Fruit fly (Drosophila melanogaster) whole organism, adult: ENCODE data around the gene CG15767.

Source experiments
- CG11617 ChIP-seq: fragments of 200-800 bp; sonication (Bioruptor generic); optimal IDR thresholded peaks from 2 replicates; lab custom pipeline; 2017; ENCODE audit warnings: mild to moderate bottlenecking, missing biosample characterization, missing genetic modification reagents, missing genetic modification characterization
- CG12768 ChIP-seq: fragments of 200-800 bp; sonication (Bioruptor generic); optimal IDR thresholded peaks from 2 replicates; lab custom pipeline; 2017; ENCODE audit warnings: missing biosample characterization, missing genetic modification characterization, mild to moderate bottlenecking, moderate library complexity, missing genetic modification reagents
- CG14711 ChIP-seq: fragments of 200-800 bp; sonication (Bioruptor generic); optimal IDR thresholded peaks from 2 replicates; lab custom pipeline; 2018; ENCODE audit warnings: missing biosample characterization, mild to moderate bottlenecking, missing genetic modification characterization, moderate library complexity
- CG1620 ChIP-seq: fragments of 200-800 bp; sonication (Bioruptor generic); optimal IDR thresholded peaks from 2 replicates; lab custom pipeline; 2016; ENCODE audit warnings: missing biosample characterization, missing genetic modification characterization
- CG33017 ChIP-seq: fragments of 200-800 bp; sonication (Bioruptor generic); optimal IDR thresholded peaks from 2 replicates; lab custom pipeline; 2018; ENCODE audit warnings: missing biosample characterization, mild to moderate bottlenecking, missing genetic modification characterization, moderate library complexity
- CG5204 ChIP-seq: fragments of 200-800 bp; sonication (Bioruptor generic); optimal IDR thresholded peaks from 2 replicates; lab custom pipeline; 2016; ENCODE audit warnings: missing biosample characterization, missing genetic modification characterization
- CG7045 ChIP-seq: fragments of 200-800 bp; sonication (Bioruptor generic); optimal IDR thresholded peaks from 2 replicates; lab custom pipeline; 2017; ENCODE audit warnings: missing biosample characterization, mild to moderate bottlenecking, missing genetic modification characterization
- CG7101 ChIP-seq: fragments of 200-800 bp; sonication (Bioruptor generic); optimal IDR thresholded peaks from 2 replicates; lab custom pipeline; 2018; ENCODE audit warnings: missing biosample characterization, mild to moderate bottlenecking, missing genetic modification characterization, moderate library complexity
- Clk ChIP-seq: fragments of 200-800 bp; sonication (Bioruptor generic); optimal IDR thresholded peaks from 2 replicates; lab custom pipeline; 2017; ENCODE audit warnings: missing biosample characterization, missing genetic modification characterization
- Crg-1 ChIP-seq: fragments of 200-800 bp; sonication (Bioruptor generic); optimal IDR thresholded peaks from 2 replicates; lab custom pipeline; 2016; ENCODE audit warnings: missing biosample characterization, missing genetic modification characterization
- Hr96 ChIP-seq: fragments of 200-800 bp; sonication (Bioruptor generic); optimal IDR thresholded peaks from 2 replicates; lab custom pipeline; 2016; ENCODE audit warnings: missing biosample characterization, missing genetic modification characterization
- Mnt ChIP-seq: fragments of 200-800 bp; sonication (Bioruptor generic); optimal IDR thresholded peaks from 2 replicates; lab custom pipeline; 2016; ENCODE audit warnings: missing biosample characterization, mild to moderate bottlenecking, missing genetic modification characterization
- bab1 ChIP-seq: fragments of 200-800 bp; sonication (Bioruptor generic); optimal IDR thresholded peaks from 3 replicates; lab custom pipeline; 2019; ENCODE audit warnings: missing biosample characterization, mild to moderate bottlenecking, missing genetic modification characterization, moderate library complexity
- cic ChIP-seq: fragments of 200-800 bp; sonication (Bioruptor generic); optimal IDR thresholded peaks from 2 replicates; lab custom pipeline; 2017; ENCODE audit warnings: missing biosample characterization, mild to moderate bottlenecking, missing genetic modification characterization, moderate library complexity
- cnc ChIP-seq, 2 experiments: fragments of >200 bp; optimal IDR thresholded peaks; 2 replicates each; lab custom pipeline; 2017
- kay ChIP-seq: fragments of 200-800 bp; sonication (Bioruptor generic); peaks from one replicate; lab custom pipeline; 2016; ENCODE audit warnings: missing biosample characterization, missing genetic modification characterization, borderline replicate concordance
- ovo ChIP-seq: fragments of 200-800 bp; sonication (Bioruptor generic); optimal IDR thresholded peaks from 2 replicates; lab custom pipeline; 2016; ENCODE audit warnings: missing biosample characterization, missing genetic modification characterization
- pad ChIP-seq: fragments of 200-800 bp; sonication (Bioruptor generic); optimal IDR thresholded peaks from 3 replicates; lab custom pipeline; 2017; ENCODE audit warnings: missing biosample characterization, missing genetic modification characterization, mild to moderate bottlenecking, moderate library complexity, missing genetic modification reagents
- tj ChIP-seq: fragments of 200-800 bp; sonication (Bioruptor generic); optimal IDR thresholded peaks from 3 replicates; lab custom pipeline; 2017; ENCODE audit warnings: missing biosample characterization, mild to moderate bottlenecking, missing genetic modification characterization, moderate library complexity
- toe ChIP-seq: fragments of 200-800 bp; sonication (Bioruptor generic); optimal IDR thresholded peaks from 2 replicates; lab custom pipeline; 2016; ENCODE audit warnings: missing biosample characterization, missing genetic modification characterization

The CG15767 gene

DNA sequence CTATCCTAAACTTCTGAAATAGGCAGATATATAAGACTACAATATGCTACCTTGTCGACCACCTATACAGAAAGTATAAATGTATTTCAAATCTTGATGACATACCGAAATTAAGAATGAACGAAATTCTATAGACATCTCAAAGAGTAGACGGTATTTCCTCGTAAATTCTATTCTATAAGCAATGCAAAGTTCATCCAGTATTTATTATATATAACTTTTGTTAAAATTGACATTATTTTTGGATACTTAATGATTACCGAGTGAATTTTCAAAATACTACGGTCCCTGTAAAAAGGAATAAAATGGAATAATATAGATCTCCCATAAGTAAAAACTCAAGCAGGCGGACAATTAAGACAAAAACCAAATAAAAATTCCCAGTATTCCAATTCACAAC is at the start of gene CG15767:
TSS of gene CG15767 (plus strand) at position 301 of the 400 bp plus-strand sequence.
- TF ChIP-seq CG12768 (GFP tag; lab: Kevin White, UChicago), result no peak
- TF ChIP-seq bab1, result no peak
- no peak for TF ChIP-seq pad
- no peak for TF ChIP-seq CG33017 (tag; lab: Kevin White, UChicago)
- no peak for TF ChIP-seq cic (GFP tag; lab: Kevin White, UChicago)
- TF ChIP-seq CG7045 (GFP tag; lab: Kevin White, UChicago), result no peak
- TF ChIP-seq CG11617 (GFP tag; lab: Kevin White, UChicago), result no peak
- no peak for TF ChIP-seq Clk
- TF ChIP-seq Mnt (GFP tag; lab: Kevin White, UChicago), result no peak
- TF ChIP-seq ovo (GFP tag; lab: Kevin White, UChicago), result no peak
- no peak for TF ChIP-seq tj (GFP tag; lab: Kevin White, UChicago)
- no peak for TF ChIP-seq CG5204

DNA sequence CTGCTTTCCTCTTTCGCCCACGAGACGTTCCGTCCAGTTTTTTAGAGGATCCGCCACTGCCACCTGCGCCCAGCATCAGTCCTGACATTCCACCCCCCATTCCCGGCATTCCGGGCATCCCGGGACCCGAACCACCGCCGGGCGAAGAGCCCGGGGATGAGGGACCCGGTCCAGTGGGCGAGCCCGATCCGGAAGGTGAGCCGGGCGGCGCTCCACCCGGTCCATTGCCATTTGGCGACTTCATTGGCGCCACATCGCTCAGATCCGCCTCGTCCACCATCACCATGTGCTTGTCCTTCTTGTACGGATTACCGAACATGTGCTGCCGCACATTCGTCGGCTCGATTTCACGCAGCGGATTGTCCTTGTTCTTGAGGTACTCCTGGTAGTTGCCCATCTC is 47.7 kb upstream of the CG15767 start:
- no peak for TF ChIP-seq CG14711 (tag; lab: Kevin White, UChicago)
- TF ChIP-seq CG7101 (tag; lab: Kevin White, UChicago), result no peak
- TF ChIP-seq cnc (optimal IDR thresholded peaks at IDR 0.05; lab: Kevin White, UChicago), result no peak
- TF ChIP-seq CG33017 (tag; lab: Kevin White, UChicago), result no peak
- TF ChIP-seq kay, result no peak
- no peak for TF ChIP-seq toe
- no peak for TF ChIP-seq CG7045 (GFP tag; lab: Kevin White, UChicago)
- TF ChIP-seq CG11617 (GFP tag; lab: Kevin White, UChicago), result no peak
- no peak for TF ChIP-seq CG1620 (GFP tag; lab: Kevin White, UChicago)
- TF ChIP-seq cic (GFP tag; lab: Kevin White, UChicago), result no peak
- TF ChIP-seq CG12768 (GFP tag; lab: Kevin White, UChicago), result no peak
- TF ChIP-seq Hr96 (GFP tag; lab: Kevin White, UChicago), result no peak
- TF ChIP-seq pad, result no peak
- TF ChIP-seq Mnt (GFP tag; lab: Kevin White, UChicago), result no peak
- TF ChIP-seq ovo (GFP tag; lab: Kevin White, UChicago), result no peak
- TF ChIP-seq Clk, result no peak
- TF ChIP-seq Crg-1, result no peak

DNA sequence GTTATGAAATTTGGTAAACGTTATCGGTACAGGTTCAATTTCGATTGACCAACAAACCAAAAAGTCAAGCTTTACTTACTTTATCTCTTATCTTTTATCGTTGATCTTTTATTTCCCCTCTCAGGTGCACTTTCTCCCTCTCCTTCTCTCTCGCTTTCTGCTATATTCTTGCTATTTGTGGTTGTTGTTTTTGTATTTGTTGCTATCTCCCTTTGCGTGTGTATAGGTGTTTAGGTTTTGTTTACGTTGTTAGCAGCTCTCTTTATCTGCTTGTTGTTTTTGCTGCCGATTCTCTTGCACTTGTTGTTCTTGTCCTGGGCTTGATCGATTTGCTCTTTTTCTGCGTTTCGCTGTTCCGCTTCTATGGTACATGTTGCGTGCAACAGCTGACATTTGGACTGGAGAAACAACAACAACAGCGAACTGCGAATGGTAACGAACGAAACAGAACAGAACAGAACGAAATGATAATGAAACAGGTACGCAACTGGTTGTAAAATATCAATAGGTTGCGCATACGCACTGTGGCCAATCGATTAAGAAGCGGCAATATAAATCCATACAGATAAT is 44.9 kb upstream of the CG15767 start:
- TF ChIP-seq pad (peak; percentile 68), cic (GFP tag; lab: Kevin White, UChicago) (no peak)

DNA sequence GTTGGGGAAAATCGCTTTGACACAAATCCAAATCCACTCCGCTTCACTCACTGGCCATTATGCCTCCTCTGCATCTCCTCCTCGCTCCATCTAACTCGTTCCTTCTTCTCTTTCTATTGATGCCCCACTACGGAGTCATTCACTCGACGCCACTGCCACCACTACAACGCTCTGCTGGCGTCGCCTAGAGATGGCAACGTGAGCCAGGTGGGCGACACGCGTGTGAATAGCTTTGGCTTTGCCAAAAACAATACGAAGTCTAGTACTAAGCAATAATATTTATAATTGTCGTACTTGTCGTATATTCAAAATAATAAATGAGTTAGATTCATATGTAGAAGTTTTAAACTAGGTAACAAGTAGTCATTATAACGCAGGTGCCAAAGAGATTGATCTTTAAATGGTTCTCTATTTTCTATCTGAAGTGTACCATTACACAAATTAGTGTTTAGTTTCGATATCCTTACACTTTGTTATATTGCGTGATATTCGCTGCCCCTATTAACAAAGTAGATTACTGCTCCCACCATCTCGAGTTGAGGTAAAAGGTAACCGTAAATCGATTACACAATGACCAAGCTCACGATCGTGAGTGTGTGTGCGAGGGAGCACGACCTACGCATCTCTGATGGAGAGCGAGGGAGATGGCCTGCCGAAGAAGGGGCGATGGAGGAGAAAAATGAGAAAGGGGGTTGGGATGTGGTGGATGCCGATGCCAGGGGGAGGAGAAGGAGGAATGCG is 44.1 kb upstream of the CG15767 start:
- no peak for TF ChIP-seq CG1620 (GFP tag; lab: Kevin White, UChicago)
- TF ChIP-seq CG12768 (GFP tag; lab: Kevin White, UChicago), result peak; percentile 2
- no peak for TF ChIP-seq CG11617 (GFP tag; lab: Kevin White, UChicago)
- peak; percentile 39 for TF ChIP-seq toe
- TF ChIP-seq pad, result peak; percentile 99
- TF ChIP-seq CG7101 (tag; lab: Kevin White, UChicago), result peak; percentile 31
- TF ChIP-seq Crg-1, result no peak

DNA sequence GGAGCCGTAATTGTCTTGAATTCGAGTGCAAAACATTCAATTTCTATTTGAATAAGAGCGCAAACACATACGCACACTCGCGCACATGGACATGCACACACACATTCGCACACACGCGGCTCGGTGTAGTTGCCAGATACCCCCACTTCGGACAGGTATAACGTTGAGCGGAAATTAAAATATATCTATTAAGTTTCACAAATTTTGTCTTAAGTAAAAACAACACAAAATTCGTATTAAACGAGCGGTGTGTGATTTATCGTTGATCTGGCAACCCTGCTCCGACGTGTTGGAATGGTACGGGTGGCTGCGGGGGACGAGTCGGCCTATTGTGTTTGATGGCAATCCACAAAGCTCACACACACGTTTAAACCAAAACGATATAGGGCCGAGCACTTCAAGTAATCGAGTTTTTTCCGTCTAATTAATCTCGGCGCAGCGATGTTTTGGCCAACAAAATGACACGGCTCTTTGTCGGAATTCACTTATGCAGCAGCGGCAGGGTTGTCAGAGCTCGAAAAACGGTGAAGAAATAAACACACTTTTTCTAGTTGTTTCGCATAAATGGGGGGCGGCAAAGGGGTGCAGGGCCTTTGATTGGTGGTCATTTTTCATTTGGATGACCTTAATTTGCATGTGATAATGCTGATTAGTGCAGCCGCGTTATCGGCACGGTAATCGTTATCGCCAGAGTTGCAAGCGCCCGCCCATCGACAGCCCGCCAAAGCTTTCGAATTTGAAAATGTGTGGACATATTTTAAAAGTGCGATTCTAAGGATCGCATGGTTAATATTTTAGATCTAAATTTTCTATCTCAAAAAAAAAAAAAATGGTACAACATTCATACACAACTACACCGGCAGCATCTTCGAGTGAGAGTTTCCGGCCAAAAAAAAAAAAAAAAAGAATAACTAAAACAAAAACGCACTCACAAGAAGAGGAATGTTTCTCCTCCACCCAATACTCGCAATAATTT is 43.2 kb upstream of the CG15767 start:
- TF ChIP-seq tj (GFP tag; lab: Kevin White, UChicago), result peak; percentile 69
- TF ChIP-seq Mnt (GFP tag; lab: Kevin White, UChicago), result peak; percentile 93
- peak; percentile 42 for TF ChIP-seq Clk
- peak; percentile 94 for TF ChIP-seq CG14711 (tag; lab: Kevin White, UChicago)
- TF ChIP-seq bab1, result peak; percentile 86
- TF ChIP-seq CG7101 (tag; lab: Kevin White, UChicago), result peak; percentile 88
- TF ChIP-seq CG11617 (GFP tag; lab: Kevin White, UChicago), result peak; percentile 82
- TF ChIP-seq Crg-1, result peak; percentile 64
- no peak for TF ChIP-seq pad
- peak; percentile 83 for TF ChIP-seq Hr96 (GFP tag; lab: Kevin White, UChicago)
- no peak for TF ChIP-seq kay
- peak; percentile 75 for TF ChIP-seq CG1620 (GFP tag; lab: Kevin White, UChicago)
- TF ChIP-seq cnc (optimal IDR thresholded peaks at IDR 0.05; lab: Kevin White, UChicago), result no peak
- TF ChIP-seq CG5204, result peak; percentile 67
- peak; percentile 31 for TF ChIP-seq cic (GFP tag; lab: Kevin White, UChicago)
- TF ChIP-seq ovo (GFP tag; lab: Kevin White, UChicago), result peak; percentile 49
- peak; percentile 27 for TF ChIP-seq CG7045 (GFP tag; lab: Kevin White, UChicago)
- peak; percentile 47 for TF ChIP-seq toe
- peak; percentile 25 for TF ChIP-seq CG12768 (GFP tag; lab: Kevin White, UChicago)
- peak; percentile 73 for TF ChIP-seq CG33017 (tag; lab: Kevin White, UChicago)
